Worm (Caenorhabditis elegans) whole organism, L4 larva: ENCODE data around the gene C31H2.4.

Source experiments
- D1046.2 ChIP-seq: fragments of 200-800 bp; sonication (Bioruptor generic); IDR thresholded peaks from 2 replicates; pipeline ENCODE4 v1.3.6; 2022; ENCODE audit warnings: missing genetic modification characterization, missing compliant biosample characterization
- T26A8.4 ChIP-seq: fragments of 200-800 bp; sonication (Bioruptor generic); IDR thresholded peaks from 2 replicates; pipeline ENCODE4 v1.3.6; 2022; ENCODE audit warnings: missing genetic modification characterization, missing compliant biosample characterization
- Y48G9A.11 ChIP-seq: fragments of 200-800 bp; sonication (Bioruptor generic); IDR thresholded peaks from 2 replicates; pipeline ENCODE4 v1.3.6; 2022; ENCODE audit warnings: missing genetic modification reagents, missing genetic modification characterization, missing compliant biosample characterization
- Y75B8A.6 ChIP-seq: fragments of 200-800 bp; sonication (Bioruptor generic); IDR thresholded peaks from 2 replicates; pipeline ENCODE4 v1.3.6; 2022; ENCODE audit warnings: missing genetic modification reagents, missing genetic modification characterization, missing compliant biosample characterization
- ZK337.2 ChIP-seq: fragments of 200-800 bp; sonication (Bioruptor generic); IDR thresholded peaks from 2 replicates; pipeline ENCODE4 v1.3.6; 2022; ENCODE audit warnings: missing genetic modification reagents, missing genetic modification characterization, missing compliant biosample characterization
- aha-1 ChIP-seq: fragments of 150-350 bp; peaks from one replicate; lab custom pipeline; 2014; ENCODE audit warnings: missing biosample characterization, missing genetic modification characterization
- ces-1 ChIP-seq: fragments of 150-350 bp; sonication (generic microtip); optimal IDR thresholded peaks from 4 replicates; lab custom pipeline; 2014; ENCODE audit warnings: missing biosample characterization, missing genetic modification reagents, missing genetic modification characterization
- ctbp-1 ChIP-seq: fragments of 200-800 bp; sonication (Bioruptor generic); IDR thresholded peaks from 2 replicates; pipeline ENCODE4 v1.3.6; 2022; ENCODE audit warnings: missing genetic modification reagents, missing genetic modification characterization, missing compliant biosample characterization
- daf-16 ChIP-seq, 3 experiments: sonication (generic microtip); optimal IDR thresholded peaks; 2 replicates each; lab custom pipeline; 2016 to 2017; ENCODE audit warnings: missing genetic modification characterization in 3 of 3, missing genetic modification reagents in 3 of 3, mild to moderate bottlenecking in 2 of 3, missing compliant biosample characterization in 2 of 3, missing biosample characterization in 1 of 3, moderate library complexity in 1 of 3
- daf-19 ChIP-seq: fragments of 200-800 bp; sonication (Bioruptor generic); conservative IDR thresholded peaks from 2 replicates; pipeline ENCODE4 v1.3.6; 2022; ENCODE audit warnings: missing genetic modification characterization, missing compliant biosample characterization
- dmd-6 ChIP-seq: fragments of 200-800 bp; sonication (Bioruptor generic); IDR thresholded peaks from 2 replicates; pipeline ENCODE4 v1.3.6; 2022; ENCODE audit warnings: missing genetic modification reagents, missing genetic modification characterization, missing compliant biosample characterization
- fkh-10 ChIP-seq: fragments of 150-350 bp; optimal IDR thresholded peaks from 2 replicates; lab custom pipeline; 2014; ENCODE audit warnings: missing biosample characterization, missing genetic modification reagents, missing genetic modification characterization
- fos-1 ChIP-seq: fragments of 150-350 bp; optimal IDR thresholded peaks from 2 replicates; lab custom pipeline; 2014; ENCODE audit warnings: missing biosample characterization, missing genetic modification characterization
- gei-8 ChIP-seq: fragments of 200-800 bp; sonication (Bioruptor generic); optimal IDR thresholded peaks from 2 replicates; lab custom pipeline; 2018; ENCODE audit warnings: mild to moderate bottlenecking, missing genetic modification characterization, missing compliant biosample characterization
- hlh-11 ChIP-seq: fragments of 200-800 bp; sonication (Bioruptor generic); optimal IDR thresholded peaks from 2 replicates; lab custom pipeline; 2018; ENCODE audit warnings: mild to moderate bottlenecking, missing genetic modification characterization, missing compliant biosample characterization
- hlh-30 ChIP-seq: sonication (generic microtip); optimal IDR thresholded peaks from 2 replicates; lab custom pipeline; 2017; ENCODE audit warnings: antibody characterized with exemption, mild to moderate bottlenecking, missing genetic modification characterization, missing compliant biosample characterization; ENCODE audit not compliant: insufficient read depth
- hmg-1.1 ChIP-seq: fragments of 200-800 bp; sonication (Bioruptor generic); IDR thresholded peaks from 2 replicates; pipeline ENCODE4 v1.3.6; 2022; ENCODE audit warnings: missing genetic modification reagents, missing genetic modification characterization, missing compliant biosample characterization
- lin-13 ChIP-seq: fragments of 150-350 bp; optimal IDR thresholded peaks from 2 replicates; lab custom pipeline; 2014; ENCODE audit warnings: missing biosample characterization, missing genetic modification reagents, missing genetic modification characterization
- lin-15B ChIP-seq: fragments of 150-350 bp; sonication (generic microtip); optimal IDR thresholded peaks from 3 replicates; lab custom pipeline; 2014; ENCODE audit warnings: missing biosample characterization, missing genetic modification characterization
- lin-29 ChIP-seq: fragments of 200-800 bp; sonication (Bioruptor generic); IDR thresholded peaks from 2 replicates; pipeline ENCODE4 v1.3.6; 2022; ENCODE audit warnings: missing genetic modification reagents, missing genetic modification characterization, missing compliant biosample characterization
- lir-3 ChIP-seq: sonication (generic microtip); optimal IDR thresholded peaks from 2 replicates; lab custom pipeline; 2016; ENCODE audit warnings: mild to moderate bottlenecking, missing genetic modification characterization, missing compliant biosample characterization
- lsy-2 ChIP-seq, 2 experiments: fragments of 150-350 bp in 1 of 2; sonication (generic microtip) in 1 of 2; optimal IDR thresholded peaks; 2 replicates each; lab custom pipeline; 2014 to 2017; ENCODE audit warnings: missing biosample characterization in 2 of 2, missing genetic modification characterization in 2 of 2
- madf-9 ChIP-seq: fragments of 200-800 bp; sonication (Bioruptor generic); conservative IDR thresholded peaks from 2 replicates; pipeline ENCODE4 v1.3.6; 2022; ENCODE audit warnings: missing genetic modification reagents, missing genetic modification characterization, missing compliant biosample characterization
- mes-2 ChIP-seq: sonication (generic microtip); optimal IDR thresholded peaks from 2 replicates; lab custom pipeline; 2016; ENCODE audit warnings: missing genotype, mild to moderate bottlenecking, missing genetic modification characterization, missing compliant biosample characterization; ENCODE audit not compliant: poor library complexity, severe bottlenecking
- mxl-2 ChIP-seq: fragments of 200-800 bp; sonication (Bioruptor generic); conservative IDR thresholded peaks from 2 replicates; pipeline ENCODE4 v1.3.6; 2022; ENCODE audit warnings: missing genetic modification reagents, missing genetic modification characterization, missing compliant biosample characterization
- mxl-3 ChIP-seq: fragments of 200-800 bp; sonication (Bioruptor generic); optimal IDR thresholded peaks from 2 replicates; lab custom pipeline; 2018; ENCODE audit warnings: mild to moderate bottlenecking, missing genetic modification characterization, missing compliant biosample characterization
- nhr-10 ChIP-seq: fragments of 150-350 bp; optimal IDR thresholded peaks from 2 replicates; lab custom pipeline; 2014; ENCODE audit warnings: missing biosample characterization, missing genetic modification characterization
- nhr-102 ChIP-seq: sonication (generic microtip); optimal IDR thresholded peaks from 2 replicates; lab custom pipeline; 2016; ENCODE audit warnings: mild to moderate bottlenecking, missing genetic modification characterization, moderate library complexity, missing compliant biosample characterization
- nhr-11 ChIP-seq: fragments of 150-350 bp; optimal IDR thresholded peaks from 2 replicates; lab custom pipeline; 2014; ENCODE audit warnings: missing biosample characterization, missing genetic modification characterization
- nhr-237 ChIP-seq: sonication (generic microtip); optimal IDR thresholded peaks from 2 replicates; lab custom pipeline; 2017; ENCODE audit warnings: missing biosample characterization, missing genetic modification characterization
- nhr-25 ChIP-seq: sonication (generic microtip); optimal IDR thresholded peaks from 2 replicates; lab custom pipeline; 2017; ENCODE audit warnings: missing genetic modification characterization, mild to moderate bottlenecking, missing compliant biosample characterization, antibody characterized with exemption, moderate library complexity, borderline replicate concordance; ENCODE audit not compliant: insufficient read depth
- nhr-28 ChIP-seq: fragments of 150-350 bp; optimal IDR thresholded peaks from 2 replicates; lab custom pipeline; 2014; ENCODE audit warnings: missing biosample characterization, missing genetic modification characterization
- nhr-76 ChIP-seq: fragments of 150-350 bp; optimal IDR thresholded peaks from 2 replicates; lab custom pipeline; 2014; ENCODE audit warnings: missing biosample characterization, missing genetic modification characterization
- pha-4 ChIP-seq, 2 experiments: fragments of 150-350 bp in 1 of 2; fragments of 200-800 bp in 1 of 2; sonication (Bioruptor generic) in 1 of 2; IDR thresholded peaks in 1 of 2; optimal IDR thresholded peaks in 1 of 2; 2 replicates each; pipeline versions ENCODE4 v1.3.6 to Lab custom; 2014 to 2022; ENCODE audit warnings: missing genetic modification characterization in 2 of 2, missing genetic modification reagents in 2 of 2, missing biosample characterization in 1 of 2, missing compliant biosample characterization in 1 of 2
- php-3 ChIP-seq: fragments of 200-800 bp; sonication (Bioruptor generic); IDR thresholded peaks from 2 replicates; pipeline ENCODE4 v1.3.6; 2022; ENCODE audit warnings: missing genetic modification reagents, missing genetic modification characterization, missing compliant biosample characterization
- saeg-2 ChIP-seq: fragments of 200-800 bp; sonication (Bioruptor generic); IDR thresholded peaks from 2 replicates; pipeline ENCODE4 v1.3.6; 2022; ENCODE audit warnings: missing genetic modification reagents, missing genetic modification characterization, missing compliant biosample characterization
- sdz-12 ChIP-seq: fragments of 200-800 bp; sonication (Bioruptor generic); optimal IDR thresholded peaks from 2 replicates; lab custom pipeline; 2018; ENCODE audit warnings: mild to moderate bottlenecking, missing genetic modification characterization, missing compliant biosample characterization
- spr-1 ChIP-seq: sonication (generic microtip); optimal IDR thresholded peaks from 2 replicates; lab custom pipeline; 2016; ENCODE audit warnings: mild to moderate bottlenecking, missing genetic modification characterization, missing compliant biosample characterization
- zag-1 ChIP-seq: fragments of 150-350 bp; optimal IDR thresholded peaks from 2 replicates; lab custom pipeline; 2014; ENCODE audit warnings: missing biosample characterization, missing genetic modification characterization
- zip-11 ChIP-seq: fragments of 200-800 bp; sonication (Bioruptor generic); IDR thresholded peaks from 2 replicates; pipeline ENCODE4 v1.3.6; 2022; ENCODE audit warnings: missing genetic modification characterization, missing compliant biosample characterization
- zip-2 ChIP-seq: fragments of 150-350 bp; optimal IDR thresholded peaks from 2 replicates; lab custom pipeline; 2014; ENCODE audit warnings: missing biosample characterization, missing genetic modification characterization

The C31H2.4 gene

DNA sequence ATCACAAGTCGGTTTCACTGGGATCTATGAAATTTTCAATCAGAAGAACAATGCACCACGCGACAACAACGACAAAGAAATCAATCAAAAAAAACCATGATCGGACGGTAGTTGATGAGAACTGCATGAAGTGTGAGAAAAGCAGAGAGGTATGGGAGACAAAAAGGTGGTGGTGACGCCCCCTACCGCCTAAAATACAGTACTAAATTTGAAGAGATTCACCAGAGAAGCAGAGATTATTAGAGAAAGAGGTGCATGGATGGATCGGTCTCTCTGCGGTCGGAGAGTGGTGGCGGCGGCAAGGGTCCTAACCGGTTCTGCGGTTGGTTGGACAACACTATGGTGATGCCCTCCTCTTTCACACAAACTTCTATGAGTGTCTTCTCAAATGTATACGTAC lies 40.2 kb downstream of the C31H2.4 start (continued):
- TF ChIP-seq dmd-6 (GFP tag; lab: Robert Waterston, UW), result peak; percentile 43; the same call in 1 of the 2 replicates

DNA sequence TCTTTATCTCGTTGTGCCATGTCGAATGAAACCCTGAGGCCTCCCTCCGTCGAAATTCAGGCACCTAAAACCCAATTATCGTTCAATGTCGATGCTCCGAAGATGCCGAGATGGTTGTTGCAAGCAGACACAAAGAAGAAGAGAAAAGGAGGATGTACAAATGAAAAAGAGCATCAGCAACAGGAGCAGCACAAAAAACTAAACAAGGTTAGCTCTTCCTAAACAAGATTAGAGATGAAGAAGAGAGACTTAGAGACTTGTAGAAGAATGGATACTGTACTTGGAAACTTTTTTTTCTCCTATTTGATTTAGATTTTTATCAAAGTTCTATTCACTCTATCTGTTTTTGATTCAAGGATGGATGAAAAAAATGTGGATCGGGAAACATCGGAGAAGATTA lies 41.9 kb downstream of the C31H2.4 start:
- TF ChIP-seq T26A8.4 (GFP tag; lab: Robert Waterston, UW) (no peak), lsy-2 (tag; optimal IDR thresholded peaks at IDR 0.05; lab: Kevin White, UChicago) (peak in 1 of 2 experiments; percentile 52), Y48G9A.11 (GFP tag; lab: Robert Waterston, UW) (no peak), nhr-237 (tag; lab: Kevin White, UChicago) (no peak), gei-8 (GFP tag; lab: Kevin White, UChicago) (no peak), ctbp-1 (GFP tag; lab: Robert Waterston, UW) (peak; percentile 73), zip-2 (no peak), aha-1 (tag; lab: Kevin White, UChicago) (peak; percentile 29), lin-15B (tag; lab: Kevin White, UChicago) (no peak), nhr-11 (no peak), nhr-76 (tag; lab: Kevin White, UChicago) (no peak), mxl-2 (GFP tag; lab: Robert Waterston, UW) (no peak), ces-1 (peak; percentile 95), sdz-12 (GFP tag; lab: Kevin White, UChicago) (no peak), zip-11 (GFP tag; lab: Robert Waterston, UW) (no peak), saeg-2 (GFP tag; lab: Robert Waterston, UW) (no peak), zag-1 (tag; lab: Kevin White, UChicago) (no peak), Y75B8A.6 (GFP tag; lab: Robert Waterston, UW) (no peak), madf-9 (GFP tag; lab: Robert Waterston, UW) (no peak), nhr-102 (tag; lab: Kevin White, UChicago) (no peak), pha-4 (GFP tag; IDR thresholded peaks at IDR 0.05; lab: Robert Waterston, UW) (no peak), pha-4 (tag; optimal IDR thresholded peaks at IDR 0.05; lab: Kevin White, UChicago) (no peak), spr-1 (tag; lab: Kevin White, UChicago) (no peak), fkh-10 (peak; percentile 49), dmd-6 (GFP tag; lab: Robert Waterston, UW) (0 out of 2 replicates have a peak, but pooled peaks have one; percentile 6), php-3 (GFP tag; lab: Robert Waterston, UW) (no peak), nhr-10 (tag; lab: Kevin White, UChicago) (no peak), ZK337.2 (GFP tag; lab: Robert Waterston, UW) (no peak), lin-29 (GFP tag; lab: Robert Waterston, UW) (no peak), lir-3 (tag; lab: Kevin White, UChicago) (no peak), mes-2 (tag; lab: Kevin White, UChicago) (peak; percentile 9)

DNA sequence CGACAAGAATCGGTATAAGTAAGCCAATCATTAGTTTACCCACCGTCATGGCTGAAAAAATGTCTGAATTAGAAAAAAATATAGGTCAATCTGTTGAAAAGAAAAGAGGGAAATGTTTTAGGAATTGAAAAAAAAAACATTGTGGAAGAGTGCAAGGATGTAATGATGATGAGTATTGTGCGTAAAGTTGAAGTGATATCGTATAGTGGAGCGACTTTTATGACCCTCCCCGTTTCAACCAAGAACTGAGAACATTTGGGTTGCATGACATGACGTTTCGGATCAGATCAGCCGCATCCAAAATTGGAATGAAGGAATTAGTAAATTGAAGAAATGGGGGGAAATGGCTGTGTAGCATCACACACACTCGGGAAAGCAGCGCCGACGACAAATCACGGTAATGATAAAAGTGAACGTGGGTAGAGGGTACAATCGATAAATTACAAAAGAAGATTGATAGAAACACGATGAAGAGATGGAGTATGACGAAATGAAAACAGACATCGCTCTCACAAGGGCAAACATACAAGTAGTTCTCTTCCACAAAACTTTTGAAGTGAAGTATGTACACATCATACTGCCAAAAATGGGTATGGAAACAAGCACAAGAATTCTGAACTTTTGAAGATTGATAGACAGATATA lies 42.5 kb downstream of the C31H2.4 start, which contains the start of gene apl-1:
Gene apl-1 (minus strand): TSS at position 51 of the 644 bp plus-strand sequence.
- TF ChIP-seq dmd-6 (GFP tag; lab: Robert Waterston, UW) (peak; percentile 19; the same call in 1 of the 2 replicates), mxl-3 (GFP tag; lab: Kevin White, UChicago) (peak; percentile 14), lin-13 (GFP tag; lab: Kevin White, UChicago) (no peak), D1046.2 (GFP tag; lab: Robert Waterston, UW) (no peak), nhr-11 (no peak), daf-16 (GFP tag; optimal IDR thresholded peaks at IDR 0.05; lab: Kevin White, UChicago) (no peak), daf-16 (tag; optimal IDR thresholded peaks at IDR 0.05; lab: Kevin White, UChicago) (peak; percentile 2), daf-19 (GFP tag; lab: Robert Waterston, UW) (no peak), saeg-2 (GFP tag; lab: Robert Waterston, UW) (no peak), nhr-28 (peak; percentile 70), nhr-25 (tag; lab: Kevin White, UChicago) (peak; percentile 16), hlh-11 (tag; lab: Kevin White, UChicago) (no peak), fos-1 (no peak), hlh-30 (tag; lab: Kevin White, UChicago) (peak; percentile 23), hmg-1.1 (GFP tag; lab: Robert Waterston, UW) (0 out of 2 replicates have a peak, but pooled peaks have one; percentile 17), lir-3 (tag; lab: Kevin White, UChicago) (no peak), Y48G9A.11 (GFP tag; lab: Robert Waterston, UW) (no peak), lsy-2 (tag; optimal IDR thresholded peaks at IDR 0.05; lab: Kevin White, UChicago) (no peak), php-3 (GFP tag; lab: Robert Waterston, UW) (no peak), pha-4 (GFP tag; IDR thresholded peaks at IDR 0.05; lab: Robert Waterston, UW) (no peak), pha-4 (tag; optimal IDR thresholded peaks at IDR 0.05; lab: Kevin White, UChicago) (no peak)
